Fruit fly (Drosophila melanogaster): ENCODE data around the gene CG7362.

CG7362 gene

dm6 chr3R:14731061-14731780 is 23.0 kb downstream of the CG7362 start, which contains the start of gene CG7530:
CG7530 (minus strand) TSS chr3R:14731509.
- TF ChIP-seq CG12768 (GFP tag; optimal IDR thresholded peaks at IDR 0.05) (peak; percentile 3), pad (GFP tag; optimal IDR thresholded peaks at IDR 0.05) (no peak), tj (GFP tag; optimal IDR thresholded peaks at IDR 0.05) (peak; percentile 90), Hr96 (GFP tag; optimal IDR thresholded peaks at IDR 0.05) (peak; percentile 40), Clk (GFP tag; optimal IDR thresholded peaks at IDR 0.05) (no peak), bab1 (GFP tag; optimal IDR thresholded peaks at IDR 0.05) (peak; percentile 53), CG11617 (GFP tag; optimal IDR thresholded peaks at IDR 0.05) (no peak), cic (GFP tag; optimal IDR thresholded peaks at IDR 0.05) (peak; percentile 66), kay (GFP tag; ENCODE audit: borderline replicate concordance) (peak; percentile 85), Mnt (GFP tag; optimal IDR thresholded peaks at IDR 0.05) (peak; percentile 61), ovo (GFP tag; optimal IDR thresholded peaks at IDR 0.05) (no peak), CG7045 (GFP tag; optimal IDR thresholded peaks at IDR 0.05) (peak; percentile 13), CG5204 (GFP tag; optimal IDR thresholded peaks at IDR 0.05) (no peak), toe (GFP tag; optimal IDR thresholded peaks at IDR 0.05) (peak; percentile 1), cnc (optimal IDR thresholded peaks at IDR 0.05) (no peak), CG33017 (tag; optimal IDR thresholded peaks at IDR 0.05) (peak; percentile 10)

DNA sequence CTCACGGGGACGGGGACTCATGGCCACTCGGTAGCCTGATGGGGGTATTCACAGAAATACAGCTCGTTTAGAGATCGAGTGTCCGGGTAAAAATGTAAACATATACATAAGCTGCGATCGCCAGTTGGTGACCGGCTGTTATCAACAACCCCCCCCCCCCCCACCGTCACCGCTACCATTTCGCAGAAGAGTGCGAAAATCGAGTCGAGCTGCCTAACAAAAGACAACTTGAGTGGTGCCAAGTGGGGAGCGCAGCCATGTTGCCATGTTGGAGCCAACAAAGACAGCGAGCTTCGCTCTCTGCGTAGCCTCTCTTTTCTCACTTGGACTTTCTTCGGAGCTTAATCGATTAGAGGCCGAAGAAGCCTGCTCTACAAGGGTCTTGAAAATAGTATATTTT is 23.7 kb downstream of the CG7362 start:
- TF ChIP-seq tj (GFP tag; optimal IDR thresholded peaks at IDR 0.05) (peak; percentile 25), CG7101 (tag; optimal IDR thresholded peaks at IDR 0.05) (no peak)

DNA sequence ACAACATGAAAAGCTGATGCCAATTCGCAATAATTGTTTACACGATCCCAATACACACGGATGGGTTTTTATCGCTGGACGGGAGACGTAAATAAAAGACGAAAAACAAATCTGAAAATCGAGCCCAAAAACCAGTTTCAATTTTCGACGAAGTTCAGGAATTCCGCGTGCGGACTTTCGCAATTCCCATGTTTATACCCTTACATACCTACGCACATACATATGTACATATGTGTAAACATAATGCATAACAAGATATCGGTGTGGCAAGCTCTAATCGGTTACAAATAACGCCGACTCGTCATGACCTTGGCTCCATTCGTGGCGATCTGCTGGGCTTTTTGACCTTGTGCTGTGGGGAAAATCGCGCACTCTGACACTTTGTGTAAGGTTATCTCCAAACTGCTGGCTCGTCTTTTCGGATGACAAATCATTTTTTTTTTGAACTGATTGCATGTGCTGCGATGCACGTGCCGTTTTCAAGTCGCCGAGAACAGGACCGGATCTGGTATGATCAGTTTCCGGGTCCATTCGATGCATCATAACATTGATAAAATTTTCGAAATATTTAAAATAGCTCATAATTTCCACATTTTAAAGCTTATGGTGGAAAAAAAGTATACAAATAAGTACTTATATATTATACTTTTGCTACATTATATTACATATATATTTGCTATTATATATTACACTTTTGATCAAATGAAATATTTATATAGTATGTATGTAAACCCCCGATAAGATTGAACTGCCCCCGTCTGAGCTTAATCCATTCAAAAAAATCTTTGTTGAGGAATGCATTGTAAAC is 24.4 kb downstream of the CG7362 start:
- TF ChIP-seq pad (GFP tag; optimal IDR thresholded peaks at IDR 0.05) (no peak), CG14711 (tag; optimal IDR thresholded peaks at IDR 0.05) (peak; percentile 32), CG5204 (GFP tag; optimal IDR thresholded peaks at IDR 0.05) (no peak), bab1 (GFP tag; optimal IDR thresholded peaks at IDR 0.05) (no peak), Crg-1 (GFP tag; optimal IDR thresholded peaks at IDR 0.05) (no peak), Mnt (GFP tag; optimal IDR thresholded peaks at IDR 0.05) (no peak), CG7045 (GFP tag; optimal IDR thresholded peaks at IDR 0.05) (no peak), cic (GFP tag; optimal IDR thresholded peaks at IDR 0.05) (no peak), Clk (GFP tag; optimal IDR thresholded peaks at IDR 0.05) (no peak), kay (GFP tag; ENCODE audit: borderline replicate concordance) (peak; percentile 7), CG33017 (tag; optimal IDR thresholded peaks at IDR 0.05) (peak; percentile 8), CG7101 (tag; optimal IDR thresholded peaks at IDR 0.05) (peak; percentile 33), CG12768 (GFP tag; optimal IDR thresholded peaks at IDR 0.05) (no peak), cnc (optimal IDR thresholded peaks at IDR 0.05) (peak in 1 of 2 experiments; percentile 41)

- peak; percentile 1 for TF ChIP-seq CG7101 (tag; optimal IDR thresholded peaks at IDR 0.05)
- TF ChIP-seq Clk (GFP tag; optimal IDR thresholded peaks at IDR 0.05) = no peak
- TF ChIP-seq CG14711 (tag; optimal IDR thresholded peaks at IDR 0.05) = peak; percentile 45
- no peak for TF ChIP-seq Crg-1 (GFP tag; optimal IDR thresholded peaks at IDR 0.05)
- no peak for TF ChIP-seq toe (GFP tag; optimal IDR thresholded peaks at IDR 0.05)
- no peak for TF ChIP-seq CG33017 (tag; optimal IDR thresholded peaks at IDR 0.05)
- TF ChIP-seq cnc (optimal IDR thresholded peaks at IDR 0.05) = no peak
- no peak for TF ChIP-seq Hr96 (GFP tag; optimal IDR thresholded peaks at IDR 0.05)
- TF ChIP-seq CG11617 (GFP tag; optimal IDR thresholded peaks at IDR 0.05) = peak; percentile 27
- peak; percentile 45 for TF ChIP-seq bab1 (GFP tag; optimal IDR thresholded peaks at IDR 0.05)
- no peak for TF ChIP-seq pad (GFP tag; optimal IDR thresholded peaks at IDR 0.05)
- TF ChIP-seq tj (GFP tag; optimal IDR thresholded peaks at IDR 0.05) = peak; percentile 80
- no peak for TF ChIP-seq CG12768 (GFP tag; optimal IDR thresholded peaks at IDR 0.05)
- no peak for TF ChIP-seq Mnt (GFP tag; optimal IDR thresholded peaks at IDR 0.05)
- TF ChIP-seq kay (GFP tag; ENCODE audit: borderline replicate concordance) = peak; percentile 63
- no peak for TF ChIP-seq ovo (GFP tag; optimal IDR thresholded peaks at IDR 0.05)
- no peak for TF ChIP-seq cic (GFP tag; optimal IDR thresholded peaks at IDR 0.05)
- TF ChIP-seq CG1620 (GFP tag; optimal IDR thresholded peaks at IDR 0.05) = no peak
- TF ChIP-seq CG5204 (GFP tag; optimal IDR thresholded peaks at IDR 0.05) = no peak
- TF ChIP-seq CG7045 (GFP tag; optimal IDR thresholded peaks at IDR 0.05) = peak; percentile 18
Observed at dm6 chr3R:14728713-14729685, 25.3 kb downstream of the CG7362 start.

dm6 chr3R:14724501-14724859 is 29.8 kb downstream of the CG7362 start:
- TF ChIP-seq Mnt (GFP tag; optimal IDR thresholded peaks at IDR 0.05) (no peak), kay (GFP tag; ENCODE audit: borderline replicate concordance) (peak; percentile 15)
